Worm (Caenorhabditis elegans) whole organism, late embryonic: ENCODE data around the gene fbxa-38.
A peak's percentile ranks its signal among the peaks of the same experiment; 100 is the strongest.

Experiments used
- C08G9.2 ChIP-seq: sonication (generic microtip); optimal IDR thresholded peaks from 2 replicates; lab custom pipeline; 2016; ENCODE audit warnings: mild to moderate bottlenecking, missing genetic modification characterization, moderate library complexity, missing compliant biosample characterization
- ceh-2 ChIP-seq: sonication (generic microtip); optimal IDR thresholded peaks from 2 replicates; lab custom pipeline; 2016; ENCODE audit warnings: missing genotype, missing genetic modification characterization, missing compliant biosample characterization
- ceh-6 ChIP-seq: fragments of 200-800 bp; sonication (Bioruptor generic); optimal IDR thresholded peaks from 2 replicates; lab custom pipeline; 2018; ENCODE audit warnings: mild to moderate bottlenecking, missing genetic modification characterization, missing compliant biosample characterization
- che-1 ChIP-seq: sonication (generic microtip); optimal IDR thresholded peaks from 2 replicates; lab custom pipeline; 2016; ENCODE audit warnings: mild to moderate bottlenecking, missing genetic modification characterization, missing compliant biosample characterization
- elt-2 ChIP-seq: sonication (generic microtip); optimal IDR thresholded peaks from 2 replicates; lab custom pipeline; 2016; ENCODE audit warnings: missing genetic modification reagents, missing genetic modification characterization, missing compliant biosample characterization
- ets-4 ChIP-seq: sonication (generic microtip); optimal IDR thresholded peaks from 2 replicates; lab custom pipeline; 2016; ENCODE audit warnings: missing genetic modification characterization, missing compliant biosample characterization
- hlh-30 ChIP-seq: sonication (generic microtip); optimal IDR thresholded peaks from 2 replicates; lab custom pipeline; 2017; ENCODE audit warnings: antibody characterized with exemption, missing genetic modification characterization, missing compliant biosample characterization; ENCODE audit not compliant: insufficient read depth
- hlh-8 ChIP-seq: sonication (generic microtip); optimal IDR thresholded peaks from 2 replicates; lab custom pipeline; 2016; ENCODE audit warnings: missing genotype, missing genetic modification characterization, missing compliant biosample characterization
- lin-11 ChIP-seq: fragments of 200-800 bp; sonication (Bioruptor generic); optimal IDR thresholded peaks from 2 replicates; lab custom pipeline; 2018; ENCODE audit warnings: mild to moderate bottlenecking, missing genetic modification characterization, missing compliant biosample characterization
- madf-2 ChIP-seq: sonication (generic microtip); optimal IDR thresholded peaks from 2 replicates; lab custom pipeline; 2017; ENCODE audit warnings: missing genetic modification characterization, missing compliant biosample characterization
- rnt-1 ChIP-seq: sonication (generic microtip); optimal IDR thresholded peaks from 2 replicates; lab custom pipeline; 2016; ENCODE audit warnings: missing genetic modification characterization, missing compliant biosample characterization
- ztf-16 ChIP-seq: sonication (generic microtip); optimal IDR thresholded peaks from 2 replicates; lab custom pipeline; 2017; ENCODE audit warnings: missing genetic modification characterization, missing compliant biosample characterization

Gene fbxa-38

DNA sequence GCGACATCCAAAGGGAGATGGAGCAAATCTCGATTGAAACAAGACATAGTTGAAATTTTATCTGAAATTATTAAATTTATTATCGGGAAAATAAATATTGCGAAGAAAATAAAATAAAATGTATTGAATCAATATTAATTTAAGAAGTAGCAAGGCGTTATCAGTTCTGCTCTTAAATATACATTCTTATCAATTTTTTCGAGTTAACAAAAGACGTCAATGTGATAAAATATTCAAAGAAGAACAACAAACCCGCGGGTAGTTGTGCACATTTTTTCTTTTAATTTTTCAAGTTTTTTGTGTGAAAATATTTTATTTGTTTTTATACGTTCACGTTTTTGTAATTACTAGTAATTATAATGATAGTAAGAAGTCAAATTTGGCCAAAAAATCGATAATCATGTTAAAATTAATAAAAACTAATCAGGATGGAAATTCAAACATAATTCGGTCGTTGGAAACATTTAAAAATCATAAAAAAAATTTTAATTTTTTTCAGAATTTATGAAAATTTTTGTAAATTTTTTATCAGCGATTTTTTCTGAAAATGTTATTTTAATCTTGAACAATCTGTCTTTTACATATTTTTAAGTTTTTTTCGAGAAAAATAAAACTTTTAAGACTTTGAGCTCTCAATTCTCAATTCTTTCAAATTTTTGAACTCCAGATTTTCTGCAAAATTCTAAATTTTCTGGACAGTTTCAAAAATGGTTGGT lies 41.7 kb downstream of the fbxa-38 start, which contains the start of gene fbxa-9:
Gene fbxa-9 (plus strand): TSS at position 666 of the 716 bp plus-strand sequence.
- TF ChIP-seq ets-4 (tag; lab: Kevin White, UChicago) (no peak), lin-11 (tag; lab: Kevin White, UChicago) (no peak), che-1 (tag; lab: Kevin White, UChicago) (no peak), C08G9.2 (tag; lab: Kevin White, UChicago) (no peak), ceh-2 (no peak), elt-2 (peak; percentile 79), ztf-16 (tag; lab: Kevin White, UChicago) (no peak), hlh-8 (tag; lab: Kevin White, UChicago) (no peak)

DNA sequence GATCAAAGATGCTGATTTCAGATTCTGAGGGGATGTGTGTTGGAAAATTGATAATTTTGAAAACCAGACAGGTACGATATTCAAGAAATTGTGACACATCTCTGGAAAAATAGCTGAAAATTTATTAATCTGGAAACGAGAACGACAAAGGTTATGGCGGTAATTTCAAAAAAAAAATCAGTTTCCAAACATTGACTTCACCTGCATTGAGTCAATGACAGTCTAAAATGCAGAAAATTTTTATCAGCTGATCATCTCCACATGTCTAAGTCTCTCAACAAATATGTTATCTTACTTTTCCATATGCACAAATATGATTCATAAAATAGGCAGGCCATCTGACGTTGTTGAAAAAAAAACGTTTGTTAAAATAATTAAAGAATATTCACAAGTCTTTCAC lies 47.6 kb downstream of the fbxa-38 start, which contains the start of gene fbxa-48:
Gene fbxa-48 (minus strand): TSS at position 101 of the 400 bp plus-strand sequence.
- no peak for TF ChIP-seq rnt-1 (tag; lab: Kevin White, UChicago)
- no peak for TF ChIP-seq madf-2 (tag; lab: Kevin White, UChicago)
- no peak for TF ChIP-seq ceh-6 (GFP tag; lab: Kevin White, UChicago)

DNA sequence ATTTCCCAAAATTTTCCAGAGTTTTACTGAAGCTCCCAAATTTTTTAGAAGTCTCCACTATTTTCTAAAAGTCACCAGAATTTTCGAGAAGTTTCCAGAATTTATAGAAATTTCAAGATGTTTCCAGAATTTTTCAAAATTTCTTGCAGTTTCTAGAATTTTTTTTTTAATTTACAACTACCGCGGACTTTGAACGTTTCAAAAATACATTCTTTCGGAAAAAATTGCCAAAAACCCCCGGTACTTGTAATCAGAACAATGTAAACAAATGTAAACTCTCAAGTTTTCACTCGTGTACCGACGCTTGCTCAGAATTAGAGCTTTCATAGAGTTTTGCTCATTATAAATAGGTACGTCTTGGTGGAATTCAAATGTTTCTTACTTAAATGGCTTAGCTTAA lies 48.3 kb downstream of the fbxa-38 start, which contains the start of gene fbxa-39:
Gene fbxa-39 (plus strand): TSS at position 301 of the 400 bp plus-strand sequence.
- TF ChIP-seq hlh-30 (tag; lab: Kevin White, UChicago) = no peak
